Worm (Caenorhabditis elegans): ENCODE data around the gene ufc-1.

- no peak for TF ChIP-seq flt-1 (GFP tag; IDR thresholded peaks at IDR 0.05)
- no peak for TF ChIP-seq klf-2 (GFP tag; conservative IDR thresholded peaks at IDR 0.05)
- no peak for TF ChIP-seq tab-1 (GFP tag; IDR thresholded peaks at IDR 0.05)
Measured at ce11 chrIII:9299919-9300318, 31.4 kb upstream of the ufc-1 start, which contains the start of gene K01B6.3.

All from whole organism, midembryonic.